Fruit fly (Drosophila melanogaster) whole organism, embryonic: ENCODE results near the gene BBS1.

ENCODE experiments used
- BEAF-32 ChIP-seq: fragments of 200-800 bp; sonication (Bioruptor generic); optimal IDR thresholded peaks from 3 replicates; lab custom pipeline; 2017; ENCODE audit warnings: missing biosample characterization, missing genetic modification characterization, mild to moderate bottlenecking, moderate library complexity, missing genetic modification reagents
- Bteb2 ChIP-seq: fragments of 200-800 bp; sonication (Bioruptor generic); optimal IDR thresholded peaks from 2 replicates; lab custom pipeline; 2016; ENCODE audit warnings: missing biosample characterization, missing genetic modification characterization
- CG10209 ChIP-seq: fragments of 200-800 bp; sonication (Bioruptor generic); optimal IDR thresholded peaks from 3 replicates; lab custom pipeline; 2017; ENCODE audit warnings: missing biosample characterization, mild to moderate bottlenecking, missing genetic modification characterization, missing genetic modification reagents
- CG10979 ChIP-seq: fragments of 200-800 bp; sonication (Bioruptor generic); optimal IDR thresholded peaks from 2 replicates; lab custom pipeline; 2018; ENCODE audit warnings: missing biosample characterization, mild to moderate bottlenecking, missing genetic modification characterization, moderate library complexity
- CG11093 ChIP-seq: fragments of 200-800 bp; sonication (Bioruptor generic); IDR thresholded peaks from 3 replicates; pipeline ENCODE4 v1.3.6; 2022; ENCODE audit warnings: missing biosample characterization, missing genetic modification characterization
- CG11504 ChIP-seq: fragments of 200-800 bp; sonication (Bioruptor generic); optimal IDR thresholded peaks from 3 replicates; lab custom pipeline; 2019; ENCODE audit warnings: missing biosample characterization, mild to moderate bottlenecking, missing genetic modification characterization, moderate library complexity
- CG1233 ChIP-seq: fragments of 200-800 bp; sonication (Bioruptor generic); optimal IDR thresholded peaks from 4 replicates; lab custom pipeline; 2018; ENCODE audit warnings: missing biosample characterization, mild to moderate bottlenecking, missing genetic modification characterization
- CG13123 ChIP-seq: fragments of 200-800 bp; sonication (Bioruptor generic); optimal IDR thresholded peaks from 2 replicates; lab custom pipeline; 2016; ENCODE audit warnings: missing biosample characterization, missing genetic modification characterization
- CG13296 ChIP-seq: fragments of 200-800 bp; sonication (Bioruptor generic); optimal IDR thresholded peaks from 3 replicates; lab custom pipeline; 2018; ENCODE audit warnings: missing biosample characterization, mild to moderate bottlenecking, missing genetic modification characterization
- CG15479 ChIP-seq: fragments of 200-800 bp; sonication (Bioruptor generic); optimal IDR thresholded peaks from 3 replicates; lab custom pipeline; 2019; ENCODE audit warnings: missing biosample characterization, mild to moderate bottlenecking, missing genetic modification characterization, moderate library complexity
- CG16815 ChIP-seq: fragments of 200-800 bp; sonication (Bioruptor generic); optimal IDR thresholded peaks from 3 replicates; lab custom pipeline; 2017; ENCODE audit warnings: missing biosample characterization, mild to moderate bottlenecking, missing genetic modification characterization
- CG17385 ChIP-seq: fragments of 200-800 bp; sonication (Bioruptor generic); optimal IDR thresholded peaks from 3 replicates; lab custom pipeline; 2018; ENCODE audit warnings: missing biosample characterization, mild to moderate bottlenecking, missing genetic modification characterization
- CG17612 ChIP-seq: fragments of 200-800 bp; sonication (Bioruptor generic); IDR thresholded peaks from 2 replicates; pipeline ENCODE4 v1.3.6; 2022; ENCODE audit warnings: missing biosample characterization, missing genetic modification characterization
- CG1832 ChIP-seq: fragments of 200-800 bp; sonication (Bioruptor generic); optimal IDR thresholded peaks from 2 replicates; lab custom pipeline; 2017; ENCODE audit warnings: missing biosample characterization, mild to moderate bottlenecking, missing genetic modification characterization, inconsistent platforms
- CG2678 ChIP-seq: fragments of 200-800 bp; sonication (Bioruptor generic); optimal IDR thresholded peaks from 3 replicates; lab custom pipeline; 2019; ENCODE audit warnings: missing biosample characterization, mild to moderate bottlenecking, missing genetic modification characterization, moderate library complexity
- CG31441 ChIP-seq: fragments of 200-800 bp; sonication (Bioruptor generic); IDR thresholded peaks from 2 replicates; pipeline ENCODE4 v1.3.6; 2022; ENCODE audit warnings: missing biosample characterization, missing genetic modification characterization
- CG33213 ChIP-seq: fragments of 200-800 bp; sonication (Bioruptor generic); optimal IDR thresholded peaks from 3 replicates; lab custom pipeline; 2016; ENCODE audit warnings: missing biosample characterization, missing genetic modification characterization
- CG4328 ChIP-seq: fragments of 200-800 bp; sonication (Bioruptor generic); optimal IDR thresholded peaks from 3 replicates; lab custom pipeline; 2017; ENCODE audit warnings: missing biosample characterization, missing genetic modification reagents, missing genetic modification characterization
- CG6813 ChIP-seq: fragments of 200-800 bp; sonication (Bioruptor generic); optimal IDR thresholded peaks from 2 replicates; lab custom pipeline; 2017; ENCODE audit warnings: missing biosample characterization, missing genetic modification characterization, mild to moderate bottlenecking, moderate library complexity, missing genetic modification reagents
- CG8388 ChIP-seq: fragments of 200-800 bp; sonication (Bioruptor generic); optimal IDR thresholded peaks from 2 replicates; lab custom pipeline; 2019; ENCODE audit warnings: missing biosample characterization, mild to moderate bottlenecking, missing genetic modification characterization, moderate library complexity
- CG9215 ChIP-seq: fragments of 200-800 bp; sonication (Bioruptor generic); IDR thresholded peaks from 2 replicates; pipeline ENCODE4 v1.3.6; 2022; ENCODE audit warnings: missing biosample characterization, missing genetic modification characterization
- Deaf1 ChIP-seq: fragments of 200-800 bp; optimal IDR thresholded peaks from 3 replicates; lab custom pipeline; 2019; ENCODE audit warnings: missing biosample characterization, mild to moderate bottlenecking, missing genetic modification characterization, moderate library complexity
- HmgZ ChIP-seq: fragments of 200-800 bp; sonication (Bioruptor generic); optimal IDR thresholded peaks from 2 replicates; lab custom pipeline; 2018; ENCODE audit warnings: missing biosample characterization, mild to moderate bottlenecking, missing genetic modification characterization
- Hmx ChIP-seq: fragments of 200-800 bp; sonication (Bioruptor generic); optimal IDR thresholded peaks from 2 replicates; lab custom pipeline; 2016; ENCODE audit warnings: missing biosample characterization, missing genetic modification characterization
- Nf-YC ChIP-seq: fragments of 200-800 bp; optimal IDR thresholded peaks from 3 replicates; lab custom pipeline; 2019; ENCODE audit warnings: missing biosample characterization, mild to moderate bottlenecking, missing genetic modification characterization, moderate library complexity
- Oli ChIP-seq: fragments of 200-800 bp; sonication (Bioruptor generic); optimal IDR thresholded peaks from 2 replicates; lab custom pipeline; 2018; ENCODE audit warnings: missing biosample characterization, mild to moderate bottlenecking, missing genetic modification characterization, moderate library complexity
- Sin3A ChIP-seq: fragments of >200 bp; optimal IDR thresholded peaks from 2 replicates; lab custom pipeline; 2018
- Sox100B ChIP-seq: fragments of 200-800 bp; sonication (Bioruptor generic); optimal IDR thresholded peaks from 3 replicates; lab custom pipeline; 2018; ENCODE audit warnings: missing biosample characterization, mild to moderate bottlenecking, missing genetic modification characterization
- Xrp1 ChIP-seq: fragments of 200-800 bp; sonication (Bioruptor generic); IDR thresholded peaks from 2 replicates; pipeline ENCODE4 v1.3.6; 2022; ENCODE audit warnings: missing biosample characterization, missing genetic modification characterization
- ac ChIP-seq: fragments of 200-800 bp; sonication (Bioruptor generic); optimal IDR thresholded peaks from 3 replicates; lab custom pipeline; 2017; ENCODE audit warnings: missing biosample characterization, mild to moderate bottlenecking, missing genetic modification characterization
- cg ChIP-seq: fragments of 200-800 bp; sonication (Bioruptor generic); optimal IDR thresholded peaks from 3 replicates; lab custom pipeline; 2019; ENCODE audit warnings: missing biosample characterization, mild to moderate bottlenecking, missing genetic modification characterization, moderate library complexity
- crp ChIP-seq, 2 experiments: fragments of 200-800 bp; sonication (Bioruptor generic); optimal IDR thresholded peaks; 2 replicates in 1 of 2; 3 replicates in 1 of 2; lab custom pipeline; 2017; ENCODE audit warnings: missing biosample characterization in 2 of 2, missing genetic modification characterization in 2 of 2, mild to moderate bottlenecking in 1 of 2, moderate library complexity in 1 of 2
- da ChIP-seq: fragments of 200-800 bp; sonication (Bioruptor generic); optimal IDR thresholded peaks from 2 replicates; lab custom pipeline; 2016; ENCODE audit warnings: missing biosample characterization, missing genetic modification characterization
- dmrt11E ChIP-seq: fragments of 200-800 bp; sonication (Bioruptor generic); optimal IDR thresholded peaks from 3 replicates; lab custom pipeline; 2018; ENCODE audit warnings: missing biosample characterization, mild to moderate bottlenecking, missing genetic modification characterization, moderate library complexity
- dmrt99B ChIP-seq: fragments of 200-800 bp; sonication (Bioruptor generic); optimal IDR thresholded peaks from 2 replicates; lab custom pipeline; 2018; ENCODE audit warnings: missing biosample characterization, mild to moderate bottlenecking, missing genetic modification characterization, moderate library complexity
- ems ChIP-seq: fragments of 200-800 bp; sonication (Bioruptor generic); optimal IDR thresholded peaks from 3 replicates; lab custom pipeline; 2016; ENCODE audit warnings: missing biosample characterization, missing genetic modification characterization
- eve ChIP-seq, 2 experiments: fragments of >200 bp; optimal IDR thresholded peaks; 2 replicates each; lab custom pipeline; 2017; ENCODE audit warnings: missing biosample characterization in 2 of 2, missing genetic modification characterization in 2 of 2
- grau ChIP-seq: fragments of 200-800 bp; optimal IDR thresholded peaks from 3 replicates; lab custom pipeline; 2019; ENCODE audit warnings: missing biosample characterization, mild to moderate bottlenecking, missing genetic modification characterization, moderate library complexity
- jumu ChIP-seq: fragments of 200-800 bp; sonication (Bioruptor generic); optimal IDR thresholded peaks from 3 replicates; lab custom pipeline; 2016; ENCODE audit warnings: missing biosample characterization, missing genetic modification characterization
- lbe ChIP-seq: fragments of 200-800 bp; sonication (Bioruptor generic); optimal IDR thresholded peaks from 2 replicates; lab custom pipeline; 2016; ENCODE audit warnings: missing biosample characterization, mild to moderate bottlenecking, missing genetic modification characterization
- onecut ChIP-seq: fragments of 200-800 bp; sonication (Bioruptor generic); IDR thresholded peaks from 2 replicates; pipeline ENCODE4 v1.3.6; 2022; ENCODE audit warnings: missing biosample characterization, missing genetic modification characterization
- phol ChIP-seq: fragments of 200-800 bp; sonication (Bioruptor generic); optimal IDR thresholded peaks from 3 replicates; lab custom pipeline; 2018; ENCODE audit warnings: missing biosample characterization, mild to moderate bottlenecking, missing genetic modification characterization, moderate library complexity
- prd ChIP-seq, 3 experiments: fragments of >200 bp in 2 of 3; fragments of 200-800 bp in 1 of 3; sonication (Bioruptor generic) in 1 of 3; optimal IDR thresholded peaks in 2 of 3; IDR thresholded peaks in 1 of 3; 2 replicates in 2 of 3; 3 replicates in 1 of 3; pipeline versions ENCODE4 v1.3.6 to Lab custom; 2017 to 2022; ENCODE audit warnings: missing biosample characterization in 1 of 3, missing genetic modification characterization in 1 of 3
- pros ChIP-seq: fragments of 200-800 bp; sonication (Bioruptor generic); optimal IDR thresholded peaks from 3 replicates; lab custom pipeline; 2019; ENCODE audit warnings: missing biosample characterization, mild to moderate bottlenecking, missing genetic modification characterization, moderate library complexity
- sima ChIP-seq: fragments of 200-800 bp; sonication (Bioruptor generic); optimal IDR thresholded peaks from 2 replicates; lab custom pipeline; 2016; ENCODE audit warnings: missing biosample characterization, missing genetic modification characterization
- slp2 ChIP-seq: fragments of 200-800 bp; sonication (Bioruptor generic); optimal IDR thresholded peaks from 2 replicates; lab custom pipeline; 2016; ENCODE audit warnings: missing biosample characterization, missing genetic modification characterization
- stc ChIP-seq: fragments of 200-800 bp; sonication (Bioruptor generic); IDR thresholded peaks from 2 replicates; pipeline ENCODE4 v1.3.6; 2022; ENCODE audit warnings: missing biosample characterization, missing genetic modification characterization
- tgo ChIP-seq: fragments of 200-800 bp; sonication (Bioruptor generic); IDR thresholded peaks from 3 replicates; pipeline ENCODE4 v1.3.6; 2022; ENCODE audit warnings: missing biosample characterization, missing genetic modification characterization
- trem ChIP-seq: fragments of 200-800 bp; optimal IDR thresholded peaks from 3 replicates; lab custom pipeline; 2019; ENCODE audit warnings: missing biosample characterization, mild to moderate bottlenecking, missing genetic modification characterization, moderate library complexity
- usp ChIP-seq: fragments of >200 bp; optimal IDR thresholded peaks from 2 replicates; lab custom pipeline; 2017; ENCODE audit warnings: missing biosample characterization, missing genetic modification characterization

BBS1 gene

dm6 chr3L:7155522-7155978, 29.8 kb downstream of the BBS1 start (continued):
- TF ChIP-seq stc (GFP tag; lab: Robert Waterston, UW) (no peak), sima (GFP tag; lab: Kevin White, UChicago) (no peak), CG10209 (GFP tag; lab: Kevin White, UChicago) (peak; percentile 11), tgo (GFP tag; lab: Robert Waterston, UW) (no peak), Sin3A (lab: Kevin White, UChicago) (no peak), CG11093 (GFP tag; lab: Robert Waterston, UW) (no peak), Deaf1 (no peak), trem (tag; lab: Kevin White, UChicago) (no peak), grau (tag; lab: Kevin White, UChicago) (peak; percentile 90), phol (tag; lab: Kevin White, UChicago) (peak; percentile 43), Xrp1 (GFP tag; lab: Robert Waterston, UW) (peak; percentile 20; the same call in 1 of the 2 replicates), usp (no peak), Sox100B (GFP tag; lab: Kevin White, UChicago) (peak; percentile 32), eve (GFP tag; optimal IDR thresholded peaks at IDR 0.05; lab: Kevin White, UChicago) (peak in 1 of 2 experiments; percentile 59), Nf-YC (tag; lab: Kevin White, UChicago) (peak; percentile 1), CG31441 (peak; percentile 56; the same call in 1 of the 2 replicates), ems (no peak), CG10979 (tag; lab: Kevin White, UChicago) (peak; percentile 29), CG16815 (GFP tag; lab: Kevin White, UChicago) (peak; percentile 13), lbe (no peak), Hmx (GFP tag; lab: Kevin White, UChicago) (no peak), CG17612 (GFP tag; lab: Robert Waterston, UW) (no peak), HmgZ (tag; lab: Kevin White, UChicago) (no peak), CG9215 (no peak), BEAF-32 (GFP tag; lab: Kevin White, UChicago) (no peak), slp2 (GFP tag; lab: Kevin White, UChicago) (no peak), Oli (peak; percentile 36), dmrt11E (peak; percentile 24), CG1233 (GFP tag; lab: Kevin White, UChicago) (peak; percentile 15), jumu (GFP tag; lab: Kevin White, UChicago) (no peak), CG33213 (GFP tag; lab: Kevin White, UChicago) (no peak), cg (GFP tag; lab: Kevin White, UChicago) (no peak), CG2678 (peak; percentile 49), CG8388 (GFP tag; lab: Kevin White, UChicago) (peak; percentile 7)

dm6 chr3L:7156239-7156638, 30.5 kb downstream of the BBS1 start:
- TF ChIP-seq ac (GFP tag; lab: Kevin White, UChicago) (peak; percentile 47), CG17612 (GFP tag; lab: Robert Waterston, UW) (no peak), ems (no peak), crp (GFP tag; optimal IDR thresholded peaks at IDR 0.05; lab: Kevin White, UChicago) (no peak), pros (peak; percentile 57), cg (GFP tag; lab: Kevin White, UChicago) (peak; percentile 62), CG1832 (GFP tag; lab: Kevin White, UChicago) (peak; percentile 39), Bteb2 (no peak), Sin3A (lab: Kevin White, UChicago) (no peak), CG13123 (GFP tag; lab: Kevin White, UChicago) (no peak), prd (optimal IDR thresholded peaks at IDR 0.05; lab: Kevin White, UChicago) (no peak), prd (GFP tag; IDR thresholded peaks at IDR 0.05; lab: Robert Waterston, UW) (peak; percentile 16; the same call in 1 of the 3 replicates), CG11504 (tag; lab: Kevin White, UChicago) (no peak), onecut (GFP tag; lab: Robert Waterston, UW) (peak; percentile 87), dmrt99B (tag; lab: Kevin White, UChicago) (no peak), CG6813 (GFP tag; lab: Kevin White, UChicago) (no peak), CG13296 (GFP tag; lab: Kevin White, UChicago) (no peak), da (GFP tag; lab: Kevin White, UChicago) (peak; percentile 48), CG4328 (GFP tag; lab: Kevin White, UChicago) (no peak), CG15479 (GFP tag; lab: Kevin White, UChicago) (peak; percentile 61), CG17385 (GFP tag; lab: Kevin White, UChicago) (peak; percentile 79)
